Worm (Caenorhabditis elegans): ENCODE data around the gene F56C3.1.

Gene F56C3.1

DNA sequence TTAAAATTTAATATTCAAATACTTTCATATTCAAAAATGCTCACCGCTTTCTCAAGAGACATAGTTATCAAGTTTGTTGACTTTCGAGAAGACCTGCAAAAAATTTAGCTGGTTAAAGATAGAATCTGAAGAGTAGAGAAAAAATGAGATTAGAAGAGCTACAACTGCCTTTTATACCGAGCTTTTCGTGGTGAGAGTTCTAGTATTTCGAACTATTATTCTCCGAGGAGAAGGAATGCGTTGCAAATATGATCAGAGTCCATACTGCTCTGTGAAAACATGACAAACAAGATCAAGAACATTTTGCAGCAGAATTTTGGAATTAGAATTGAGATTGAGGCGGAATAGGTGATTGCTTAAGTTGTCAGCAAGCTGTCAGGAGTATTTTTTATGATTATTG is 26.5 kb upstream of the F56C3.1 start, which contains the start of gene F56C3.4:
F56C3.4 (minus strand) TSS at position 101 of the 400 bp plus-strand sequence.
- TF ChIP-seq vab-15 (tag; optimal IDR thresholded peaks at IDR 0.05) (no peak), unc-62 (GFP tag; optimal IDR thresholded peaks at IDR 0.05) (no peak), lsy-2 (tag; optimal IDR thresholded peaks at IDR 0.05) (no peak), ztf-4 (tag; optimal IDR thresholded peaks at IDR 0.05) (no peak), skn-1 (tag; optimal IDR thresholded peaks at IDR 0.05) (no peak), lin-15B (tag; optimal IDR thresholded peaks at IDR 0.05) (no peak), zag-1 (tag; optimal IDR thresholded peaks at IDR 0.05) (no peak), sup-37 (GFP tag; optimal IDR thresholded peaks at IDR 0.05) (no peak), ztf-11 (tag; optimal IDR thresholded peaks at IDR 0.05) (no peak), nhr-90 (tag; optimal IDR thresholded peaks at IDR 0.05; ENCODE audit: poor library complexity) (no peak), nhr-237 (tag; optimal IDR thresholded peaks at IDR 0.05) (no peak), hlh-4 (tag; optimal IDR thresholded peaks at IDR 0.05) (no peak), grh-1 (GFP tag; IDR thresholded peaks at IDR 0.05) (no peak), ces-1 (GFP tag; optimal IDR thresholded peaks at IDR 0.05) (no peak), pax-3 (tag; optimal IDR thresholded peaks at IDR 0.05) (no peak), Y116A8C.19 (tag; optimal IDR thresholded peaks at IDR 0.05; ENCODE audit: borderline replicate concordance) (no peak), nhr-76 (tag; optimal IDR thresholded peaks at IDR 0.05) (no peak)

DNA sequence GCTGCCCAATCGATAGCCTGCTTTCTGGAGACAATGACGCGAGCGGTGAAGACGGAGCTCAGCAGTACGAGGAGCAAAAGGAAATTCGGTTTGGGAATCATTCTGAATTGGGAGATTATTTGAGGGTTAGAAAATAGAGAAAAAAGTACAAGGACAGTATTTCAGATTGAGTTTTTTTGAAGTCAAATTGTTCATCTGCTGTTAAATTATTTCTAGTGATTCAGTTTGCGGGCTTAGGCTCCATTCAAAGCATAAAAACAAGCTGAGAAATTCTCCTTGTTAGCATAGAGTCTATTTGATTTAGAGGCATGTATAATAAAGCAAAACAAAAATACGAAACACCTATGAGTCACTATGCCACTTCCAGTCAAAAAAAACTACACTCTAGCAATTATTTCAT is 19.7 kb upstream of the F56C3.1 start, which contains the start of gene dgn-2:
dgn-2 (minus strand) TSS at position 101 of the 400 bp plus-strand sequence.
- TF ChIP-seq sox-4 (tag; optimal IDR thresholded peaks at IDR 0.05) = no peak
- TF ChIP-seq C34B4.2 (tag; optimal IDR thresholded peaks at IDR 0.05) = no peak
- no peak for TF ChIP-seq mef-2 (tag; optimal IDR thresholded peaks at IDR 0.05)
- TF ChIP-seq efl-1 (optimal IDR thresholded peaks at IDR 0.05) = no peak
- no peak for TF ChIP-seq efl-1 (GFP tag; optimal IDR thresholded peaks at IDR 0.05 in 1 of 2)
- no peak for TF ChIP-seq nhr-77 (tag; optimal IDR thresholded peaks at IDR 0.05)
- no peak for TF ChIP-seq Y116A8C.19 (tag; optimal IDR thresholded peaks at IDR 0.05; ENCODE audit: borderline replicate concordance)

DNA sequence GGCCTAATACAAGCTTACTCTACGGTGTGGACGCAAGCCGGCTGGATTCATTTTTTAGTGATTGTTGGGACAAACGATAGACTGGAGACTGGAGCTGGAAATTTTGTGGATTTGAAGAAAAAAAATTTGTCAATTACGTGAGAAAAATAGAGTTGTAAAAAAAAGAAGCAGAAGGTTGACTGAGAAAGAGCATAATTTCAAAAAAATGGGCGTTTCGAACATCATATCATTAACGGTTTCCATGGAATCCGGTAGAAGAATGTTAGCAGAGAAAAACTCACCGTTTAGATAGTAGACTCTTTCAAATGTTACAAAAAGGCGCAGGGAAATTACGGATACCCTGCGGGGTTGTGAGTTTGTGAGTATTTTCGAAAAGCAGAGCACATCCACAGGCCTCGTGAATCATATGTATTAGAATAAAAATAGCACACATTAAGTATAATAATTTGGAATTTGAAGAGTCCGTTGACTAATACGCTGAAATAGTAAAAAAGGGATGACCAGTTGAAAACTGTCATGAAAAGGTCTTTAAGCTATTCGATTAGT is 16.3 kb upstream of the F56C3.1 start, which contains the start of gene F56C3.7:
F56C3.7 (minus strand) TSS at position 51 of the 546 bp plus-strand sequence.
- TF ChIP-seq C34B4.2 (tag; optimal IDR thresholded peaks at IDR 0.05) (no peak), mep-1 (tag; optimal IDR thresholded peaks at IDR 0.05) (no peak), efl-1 (optimal IDR thresholded peaks at IDR 0.05) (no peak), efl-1 (GFP tag; optimal IDR thresholded peaks at IDR 0.05 in 1 of 2) (no peak), dsc-1 (tag; optimal IDR thresholded peaks at IDR 0.05) (peak; percentile 51)

DNA sequence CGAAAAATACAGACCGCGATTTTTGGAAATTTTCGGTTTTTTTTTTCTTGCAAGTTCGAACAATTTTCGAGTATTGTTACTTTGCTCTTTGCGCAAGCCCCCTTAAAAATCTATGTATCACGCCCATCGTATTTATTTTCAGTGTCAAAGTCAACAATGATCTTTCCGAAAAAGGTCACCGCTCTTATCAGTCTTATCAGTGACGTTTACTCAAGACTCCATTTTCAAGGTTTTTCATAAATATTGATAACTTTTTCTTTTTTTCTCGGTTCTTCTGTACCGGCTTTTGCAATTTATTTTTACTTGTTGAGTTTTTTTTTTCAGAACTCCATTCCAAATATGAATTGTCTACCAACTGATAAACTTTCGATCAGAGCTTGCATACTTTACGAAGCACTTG is 15.4 kb upstream of the F56C3.1 start, which contains the start of gene fbxa-190:
fbxa-190 (plus strand) TSS at position 325 of the 400 bp plus-strand sequence.
- TF ChIP-seq elt-2 (tag; optimal IDR thresholded peaks at IDR 0.05) = peak; percentile 32
- TF ChIP-seq sptf-1 (tag; optimal IDR thresholded peaks at IDR 0.05) = no peak
- no peak for TF ChIP-seq lin-13 (GFP tag; optimal IDR thresholded peaks at IDR 0.05)
- TF ChIP-seq zag-1 (tag; optimal IDR thresholded peaks at IDR 0.05) = no peak
- no peak for TF ChIP-seq mdl-1 (tag; optimal IDR thresholded peaks at IDR 0.05)

DNA sequence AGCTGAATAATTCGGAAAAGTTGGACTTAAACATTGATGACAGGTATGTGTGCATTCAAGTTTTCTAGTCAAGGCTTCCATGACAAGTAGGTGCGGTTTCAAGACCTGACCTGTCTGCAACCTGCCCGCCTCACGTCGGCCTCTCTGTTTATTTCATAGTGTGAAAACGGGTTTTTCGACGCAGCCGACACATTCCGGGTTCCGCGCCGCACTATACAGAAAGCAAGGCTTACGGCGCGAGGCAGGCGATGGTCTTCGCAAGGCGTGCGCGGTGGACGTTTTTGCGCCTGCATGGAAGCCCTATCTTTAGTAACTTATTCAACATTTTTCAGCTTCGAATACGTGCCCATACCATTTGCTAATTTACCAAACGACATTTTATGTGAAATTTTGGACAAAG is 14.7 kb upstream of the F56C3.1 start:
- TF ChIP-seq sup-37 (GFP tag; optimal IDR thresholded peaks at IDR 0.05) = no peak
- TF ChIP-seq nhr-237 (tag; optimal IDR thresholded peaks at IDR 0.05) = no peak
- no peak for TF ChIP-seq elt-3 (tag; optimal IDR thresholded peaks at IDR 0.05)
- TF ChIP-seq dsc-1 (tag; optimal IDR thresholded peaks at IDR 0.05) = no peak
- TF ChIP-seq nhr-76 (tag; optimal IDR thresholded peaks at IDR 0.05) = no peak
- no peak for TF ChIP-seq hlh-4 (tag; optimal IDR thresholded peaks at IDR 0.05)
- TF ChIP-seq unc-30 (tag; optimal IDR thresholded peaks at IDR 0.05) = no peak
- TF ChIP-seq C34B4.2 (tag; optimal IDR thresholded peaks at IDR 0.05) = no peak
- TF ChIP-seq alr-1 (tag; optimal IDR thresholded peaks at IDR 0.05; ENCODE audit: borderline replicate concordance) = no peak
- TF ChIP-seq unc-62 (GFP tag; optimal IDR thresholded peaks at IDR 0.05) = no peak
- TF ChIP-seq fkh-8 (tag; optimal IDR thresholded peaks at IDR 0.05) = no peak
- no peak for TF ChIP-seq nhr-28 (tag; optimal IDR thresholded peaks at IDR 0.05)
- no peak for TF ChIP-seq aha-1 (tag; optimal IDR thresholded peaks at IDR 0.05)
- TF ChIP-seq nhr-47 (tag; optimal IDR thresholded peaks at IDR 0.05) = no peak
- no peak for TF ChIP-seq ceh-63 (GFP tag; optimal IDR thresholded peaks at IDR 0.05)
- TF ChIP-seq ces-1 (GFP tag; optimal IDR thresholded peaks at IDR 0.05) = no peak
- no peak for TF ChIP-seq pqm-1 (tag; optimal IDR thresholded peaks at IDR 0.05)
- TF ChIP-seq ets-5 (GFP tag; IDR thresholded peaks at IDR 0.05) = no peak
- no peak for TF ChIP-seq lir-3 (tag; optimal IDR thresholded peaks at IDR 0.05; ENCODE audit: poor library complexity)
- TF ChIP-seq zip-4 (GFP tag; optimal IDR thresholded peaks at IDR 0.05) = no peak
